Worm (Caenorhabditis elegans) whole organism, young adult: ENCODE data around the gene F17E9.4.

Experiments
- B0035.1 ChIP-seq: sonication (generic microtip); optimal IDR thresholded peaks from 2 replicates; lab custom pipeline; 2016; ENCODE audit warnings: missing genetic modification characterization, mild to moderate bottlenecking, missing compliant biosample characterization, missing genotype, missing genetic modification reagents
- C06A6.2 ChIP-seq: fragments of 200-800 bp; sonication (Bioruptor generic); conservative IDR thresholded peaks from 2 replicates; pipeline ENCODE4 v1.3.6; 2022; ENCODE audit warnings: missing genetic modification characterization, missing compliant biosample characterization
- C17E4.6 ChIP-seq: fragments of 200-800 bp; sonication (Bioruptor generic); IDR thresholded peaks from 2 replicates; pipeline ENCODE4 v1.3.6; 2022; ENCODE audit warnings: missing genetic modification reagents, missing genetic modification characterization, missing compliant biosample characterization
- F37B4.10 ChIP-seq: fragments of 200-800 bp; sonication (Bioruptor generic); IDR thresholded peaks from 2 replicates; pipeline ENCODE4 v1.3.6; 2022; ENCODE audit warnings: missing genetic modification characterization, missing compliant biosample characterization
- F39B2.1 ChIP-seq: fragments of 200-800 bp; sonication (Bioruptor generic); IDR thresholded peaks from 2 replicates; pipeline ENCODE4 v1.3.6; 2022; ENCODE audit warnings: missing genetic modification reagents, missing genetic modification characterization, missing compliant biosample characterization
- F57C9.4 ChIP-seq: sonication (generic microtip); optimal IDR thresholded peaks from 2 replicates; lab custom pipeline; 2017; ENCODE audit warnings: mild to moderate bottlenecking, missing genetic modification characterization, missing compliant biosample characterization
- K11D2.4 ChIP-seq: fragments of 200-800 bp; sonication (Bioruptor generic); IDR thresholded peaks from 2 replicates; pipeline ENCODE4 v1.3.6; 2022; ENCODE audit warnings: missing genetic modification reagents, missing genetic modification characterization, missing compliant biosample characterization
- Y53G8AR.9 ChIP-seq: fragments of 200-800 bp; sonication (Bioruptor generic); conservative IDR thresholded peaks from 2 replicates; pipeline ENCODE4 v1.3.6; 2022; ENCODE audit warnings: missing genetic modification reagents, missing genetic modification characterization, missing compliant biosample characterization
- ZK185.1 ChIP-seq: sonication (generic microtip); optimal IDR thresholded peaks from 2 replicates; lab custom pipeline; 2016; ENCODE audit warnings: mild to moderate bottlenecking, missing genetic modification characterization, missing compliant biosample characterization; ENCODE audit not compliant: poor library complexity, severe bottlenecking
- ama-1 ChIP-seq, 3 experiments: fragments of 150-350 bp in 1 of 3; sonication (generic microtip) in 2 of 3; optimal IDR thresholded peaks; 2 replicates each; lab custom pipeline; 2014 to 2018; ENCODE audit warnings: missing biosample characterization in 2 of 3, missing genetic modification characterization in 2 of 3, missing genetic modification reagents in 2 of 3
- aptf-2 ChIP-seq: fragments of 200-800 bp; sonication (Bioruptor generic); conservative IDR thresholded peaks from 2 replicates; pipeline ENCODE4 v1.3.6; 2022; ENCODE audit warnings: missing genetic modification reagents, missing genetic modification characterization, missing compliant biosample characterization
- athp-1 ChIP-seq: sonication (generic microtip); optimal IDR thresholded peaks from 2 replicates; lab custom pipeline; 2017; ENCODE audit warnings: mild to moderate bottlenecking, missing genetic modification characterization, missing compliant biosample characterization
- attf-3 ChIP-seq: fragments of 200-800 bp; sonication (Bioruptor generic); conservative IDR thresholded peaks from 2 replicates; pipeline ENCODE4 v1.3.6; 2022; ENCODE audit warnings: missing genetic modification reagents, missing genetic modification characterization, missing compliant biosample characterization
- cebp-2 ChIP-seq: fragments of 200-800 bp; sonication (Bioruptor generic); IDR thresholded peaks from 2 replicates; pipeline ENCODE4 v1.3.6; 2022; ENCODE audit warnings: missing genetic modification characterization, missing compliant biosample characterization
- ceh-27 ChIP-seq: fragments of 200-800 bp; sonication (Bioruptor generic); optimal IDR thresholded peaks from 2 replicates; lab custom pipeline; 2018; ENCODE audit warnings: mild to moderate bottlenecking, missing genetic modification characterization, moderate library complexity, missing compliant biosample characterization
- ceh-58 ChIP-seq: fragments of 200-800 bp; sonication (Bioruptor generic); IDR thresholded peaks from 2 replicates; pipeline ENCODE4 v1.3.6; 2022; ENCODE audit warnings: missing genetic modification characterization, missing compliant biosample characterization
- die-1 ChIP-seq: sonication (generic microtip); optimal IDR thresholded peaks from 2 replicates; lab custom pipeline; 2016; ENCODE audit warnings: missing genotype, mild to moderate bottlenecking, missing genetic modification characterization, missing compliant biosample characterization
- dpff-1 ChIP-seq: sonication (generic microtip); optimal IDR thresholded peaks from 2 replicates; lab custom pipeline; 2017; ENCODE audit warnings: mild to moderate bottlenecking, missing genetic modification characterization, missing compliant biosample characterization
- egl-18 ChIP-seq: fragments of 200-800 bp; sonication (Bioruptor generic); IDR thresholded peaks from 2 replicates; pipeline ENCODE4 v1.3.6; 2022; ENCODE audit warnings: missing genetic modification reagents, missing genetic modification characterization, missing compliant biosample characterization
- ets-4 ChIP-seq: fragments of 200-800 bp; sonication (Bioruptor generic); optimal IDR thresholded peaks from 2 replicates; lab custom pipeline; 2018; ENCODE audit warnings: mild to moderate bottlenecking, missing genetic modification characterization, missing compliant biosample characterization
- fkh-3 ChIP-seq: sonication (generic microtip); optimal IDR thresholded peaks from 2 replicates; lab custom pipeline; 2016; ENCODE audit warnings: mild to moderate bottlenecking, missing genetic modification characterization, missing compliant biosample characterization
- gei-17 ChIP-seq: fragments of 200-800 bp; sonication (Bioruptor generic); optimal IDR thresholded peaks from 2 replicates; lab custom pipeline; 2018; ENCODE audit warnings: mild to moderate bottlenecking, missing genetic modification characterization, missing compliant biosample characterization
- him-1 ChIP-seq: sonication (generic microtip); optimal IDR thresholded peaks from 2 replicates; lab custom pipeline; 2016; ENCODE audit warnings: missing genotype, missing genetic modification reagents, missing genetic modification characterization, missing compliant biosample characterization
- lag-1 ChIP-seq: fragments of 200-800 bp; sonication (Bioruptor generic); IDR thresholded peaks from 2 replicates; pipeline ENCODE4 v1.3.6; 2022; ENCODE audit warnings: missing genetic modification reagents, missing genetic modification characterization, missing compliant biosample characterization
- lin-54 ChIP-seq: fragments of 200-800 bp; sonication (Bioruptor generic); optimal IDR thresholded peaks from 2 replicates; lab custom pipeline; 2018; ENCODE audit warnings: mild to moderate bottlenecking, missing genetic modification characterization, missing compliant biosample characterization
- madf-8 ChIP-seq: fragments of 200-800 bp; sonication (Bioruptor generic); conservative IDR thresholded peaks from 2 replicates; pipeline ENCODE4 v1.3.6; 2022; ENCODE audit warnings: missing genetic modification reagents, missing genetic modification characterization, missing compliant biosample characterization
- mel-28 ChIP-seq: sonication (generic microtip); optimal IDR thresholded peaks from 2 replicates; lab custom pipeline; 2016; ENCODE audit warnings: borderline replicate concordance, mild to moderate bottlenecking, missing genetic modification characterization, missing compliant biosample characterization
- mxl-1 ChIP-seq: sonication (generic microtip); optimal IDR thresholded peaks from 2 replicates; lab custom pipeline; 2016; ENCODE audit warnings: missing genetic modification characterization, missing compliant biosample characterization
- nfya-1 ChIP-seq: sonication (generic microtip); optimal IDR thresholded peaks from 2 replicates; lab custom pipeline; 2017; ENCODE audit warnings: antibody characterized with exemption, missing compliant biosample characterization, missing genetic modification characterization, borderline replicate concordance; ENCODE audit not compliant: insufficient read depth
- nfya-2 ChIP-seq: fragments of 200-800 bp; sonication (Bioruptor generic); IDR thresholded peaks from 2 replicates; pipeline ENCODE4 v1.3.6; 2022; ENCODE audit warnings: missing genetic modification reagents, missing genetic modification characterization, missing compliant biosample characterization
- rec-8 ChIP-seq, 2 experiments: sonication (generic microtip); optimal IDR thresholded peaks; 2 replicates each; lab custom pipeline; 2016; ENCODE audit warnings: mild to moderate bottlenecking in 2 of 2, missing genetic modification characterization in 2 of 2, missing genetic modification reagents in 2 of 2, missing genotype in 2 of 2, missing biosample characterization in 1 of 2, missing compliant biosample characterization in 1 of 2, moderate library complexity in 1 of 2
- repo-1 ChIP-seq: sonication (generic microtip); optimal IDR thresholded peaks from 2 replicates; lab custom pipeline; 2017; ENCODE audit warnings: mild to moderate bottlenecking, missing genetic modification characterization, missing compliant biosample characterization
- rpc-1 ChIP-seq, 2 experiments: fragments of 150-350 bp in 1 of 2; sonication (generic microtip) in 1 of 2; optimal IDR thresholded peaks; 2 replicates each; lab custom pipeline; 2014 to 2018; ENCODE audit warnings: missing biosample characterization in 1 of 2, missing genetic modification characterization in 1 of 2, missing genetic modification reagents in 1 of 2, missing genotype in 1 of 2
- sdz-38 ChIP-seq: sonication (generic microtip); optimal IDR thresholded peaks from 2 replicates; lab custom pipeline; 2016; ENCODE audit warnings: missing genotype, missing genetic modification characterization, missing compliant biosample characterization
- snpc-1.3 ChIP-seq: sonication (generic microtip); optimal IDR thresholded peaks from 2 replicates; lab custom pipeline; 2017; ENCODE audit warnings: missing genetic modification characterization, mild to moderate bottlenecking, missing compliant biosample characterization, antibody characterized with exemption, moderate library complexity, missing genotype, missing genetic modification reagents; ENCODE audit not compliant: insufficient read depth
- snpc-3.4 ChIP-seq: sonication (generic microtip); optimal IDR thresholded peaks from 2 replicates; lab custom pipeline; 2017; ENCODE audit warnings: missing genetic modification characterization, mild to moderate bottlenecking, missing compliant biosample characterization, antibody characterized with exemption, moderate library complexity, missing genotype, missing genetic modification reagents
- snpc-4 ChIP-seq, 5 experiments: fragments of 150-350 bp in 1 of 5; sonication (generic microtip) in 4 of 5; optimal IDR thresholded peaks; 2 replicates each; lab custom pipeline; 2014 to 2018; ENCODE audit warnings: missing genetic modification characterization in 5 of 5, missing biosample characterization in 3 of 5, antibody characterized with exemption in 2 of 5, mild to moderate bottlenecking in 2 of 5, missing compliant biosample characterization in 2 of 5, missing genotype in 2 of 5, moderate library complexity in 2 of 5, missing genetic modification reagents in 1 of 5
- sptf-2 ChIP-seq: fragments of 200-800 bp; sonication (Bioruptor generic); optimal IDR thresholded peaks from 2 replicates; lab custom pipeline; 2018; ENCODE audit warnings: mild to moderate bottlenecking, missing genetic modification characterization, missing compliant biosample characterization
- tlf-1 ChIP-seq: fragments of 200-800 bp; sonication (Bioruptor generic); optimal IDR thresholded peaks from 2 replicates; lab custom pipeline; 2018; ENCODE audit warnings: mild to moderate bottlenecking, missing genetic modification characterization, missing compliant biosample characterization
- ztf-18 ChIP-seq: sonication (generic microtip); optimal IDR thresholded peaks from 2 replicates; lab custom pipeline; 2016; ENCODE audit warnings: missing genotype, mild to moderate bottlenecking, missing genetic modification characterization, missing compliant biosample characterization
- ztf-22 ChIP-seq: fragments of 200-800 bp; sonication (Bioruptor generic); optimal IDR thresholded peaks from 2 replicates; lab custom pipeline; 2018; ENCODE audit warnings: mild to moderate bottlenecking, missing genetic modification characterization, moderate library complexity, missing compliant biosample characterization

F17E9.4 gene

ce11 chrIV:8332526-8332925 lies 15.6 kb upstream of the F17E9.4 start, which contains the start of gene lys-10:
TSS of gene lys-10 (plus strand) at chrIV:8332826.
- TF ChIP-seq Y53G8AR.9 (GFP tag; lab: Robert Waterston, UW) (no peak), snpc-3.4 (no peak), ZK185.1 (tag; lab: Kevin White, UChicago) (no peak), F57C9.4 (no peak), lin-54 (GFP tag; lab: Kevin White, UChicago) (no peak), snpc-1.3 (no peak), nfya-1 (tag; lab: Kevin White, UChicago) (no peak), ets-4 (GFP tag; lab: Kevin White, UChicago) (no peak), F39B2.1 (GFP tag; lab: Robert Waterston, UW) (no peak), die-1 (tag; lab: Kevin White, UChicago) (no peak)

ce11 chrIV:8333034-8333433 lies 15.1 kb upstream of the F17E9.4 start:
- TF ChIP-seq rec-8 (tag; optimal IDR thresholded peaks at IDR 0.05; lab: Kevin White, UChicago) (no peak), C06A6.2 (GFP tag; lab: Robert Waterston, UW) (no peak), egl-18 (GFP tag; lab: Robert Waterston, UW) (no peak), tlf-1 (GFP tag; lab: Kevin White, UChicago) (no peak), ceh-27 (GFP tag; lab: Kevin White, UChicago) (no peak), snpc-3.4 (no peak), K11D2.4 (no peak), nfya-1 (tag; lab: Kevin White, UChicago) (no peak), fkh-3 (no peak), ama-1 (optimal IDR thresholded peaks at IDR 0.05; lab: Kevin White, UChicago) (no peak), ama-1 (GFP tag; optimal IDR thresholded peaks at IDR 0.05; lab: Kevin White, UChicago) (no peak), gei-17 (GFP tag; lab: Kevin White, UChicago) (no peak), madf-8 (GFP tag; lab: Robert Waterston, UW) (no peak), sdz-38 (tag; lab: Kevin White, UChicago) (no peak), mel-28 (tag; lab: Kevin White, UChicago) (no peak), nfya-2 (GFP tag; lab: Robert Waterston, UW) (no peak), C17E4.6 (GFP tag; lab: Robert Waterston, UW) (no peak), ztf-22 (GFP tag; lab: Kevin White, UChicago) (no peak)

ce11 chrIV:8333554-8333953 lies 14.6 kb upstream of the F17E9.4 start:
- no peak for TF ChIP-seq athp-1 (tag; lab: Kevin White, UChicago)
- TF ChIP-seq ceh-58 (GFP tag; lab: Robert Waterston, UW), result no peak
- no peak for TF ChIP-seq dpff-1 (tag; lab: Kevin White, UChicago)
- TF ChIP-seq, all 124 proteins: peak for 0

ce11 chrIV:8333954-8333987 lies 14.4 kb upstream of the F17E9.4 start, which contains the start of gene his-31:
TSS of gene his-31 (minus strand) at chrIV:8333983.
- TF ChIP-seq repo-1, result no peak
- TF ChIP-seq sptf-2 (GFP tag; lab: Kevin White, UChicago), result no peak
- TF ChIP-seq ets-4 (GFP tag; lab: Kevin White, UChicago), result no peak
- no peak for TF ChIP-seq attf-3 (GFP tag; lab: Robert Waterston, UW)
- no peak for TF ChIP-seq B0035.1 (tag; lab: Kevin White, UChicago)
- no peak for TF ChIP-seq F37B4.10
- TF ChIP-seq rpc-1 (optimal IDR thresholded peaks at IDR 0.05; lab: Kevin White, UChicago), result no peak
- no peak for TF ChIP-seq rpc-1 (tag; optimal IDR thresholded peaks at IDR 0.05; lab: Kevin White, UChicago)
- no peak for TF ChIP-seq mxl-1
- no peak for TF ChIP-seq ztf-18 (tag; lab: Kevin White, UChicago)
- TF ChIP-seq snpc-4 (GFP tag; optimal IDR thresholded peaks at IDR 0.05; lab: Kevin White, UChicago), result no peak
- TF ChIP-seq snpc-4 (tag; optimal IDR thresholded peaks at IDR 0.05; lab: Kevin White, UChicago), result no peak
- TF ChIP-seq him-1, result no peak
- TF ChIP-seq cebp-2 (GFP tag; lab: Robert Waterston, UW), result no peak
- TF ChIP-seq lag-1 (GFP tag; lab: Robert Waterston, UW), result no peak
- TF ChIP-seq aptf-2 (GFP tag; lab: Robert Waterston, UW), result no peak
- TF ChIP-seq, all 124 proteins: peak for 0
